5 worm cellular contexts compared by ENCODE assay signal in the genomic region with DNA sequence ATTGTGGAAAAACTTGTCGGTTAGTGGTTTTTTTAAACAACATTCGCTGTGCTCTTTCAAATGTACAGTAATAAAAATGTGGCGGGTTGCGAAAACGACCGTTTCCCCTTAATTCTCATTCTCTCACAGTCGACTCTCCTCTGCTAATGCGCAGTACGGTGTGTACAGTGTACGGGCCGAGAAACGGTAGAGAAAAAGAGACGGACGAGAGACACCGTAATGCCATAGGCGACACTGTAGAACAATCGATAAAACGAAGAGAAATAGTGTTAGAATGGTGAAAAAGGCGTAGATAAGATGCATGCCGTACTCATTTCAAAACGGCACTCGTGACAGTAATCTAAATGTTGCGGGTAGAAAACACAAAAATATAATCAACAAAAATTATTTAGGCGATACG.
TF ChIP-seq lines count a peak whose summit lies in the region.

No protein-coding gene starts in this region.

TF ChIP-seq in whole organism, L1 larva, 84 proteins besides CTCF, POLR2A, EP300 and RAD21 (continued from another document):
- no peak for TF ChIP-seq C16A3.4 (tag; optimal IDR thresholded peaks at IDR 0.05; lab: Kevin White, UChicago)
- TF ChIP-seq mef-2 (tag; optimal IDR thresholded peaks at IDR 0.05; lab: Kevin White, UChicago): no peak
- peak in 2 of 6 experiments; percentile 39 to 63 for TF ChIP-seq elt-3 (tag; optimal IDR thresholded peaks at IDR 0.05; lab: Kevin White, UChicago)
- no peak for TF ChIP-seq pax-3 (tag; optimal IDR thresholded peaks at IDR 0.05; lab: Kevin White, UChicago)
- TF ChIP-seq ceh-90 (tag; optimal IDR thresholded peaks at IDR 0.05; lab: Kevin White, UChicago): no peak
- TF ChIP-seq sptf-1 (tag; optimal IDR thresholded peaks at IDR 0.05; lab: Kevin White, UChicago): no peak
- peak; percentile 30 for TF ChIP-seq mep-1 (tag; optimal IDR thresholded peaks at IDR 0.05; lab: Kevin White, UChicago)
- peak; percentile 19 for TF ChIP-seq snu-23 (GFP tag; optimal IDR thresholded peaks at IDR 0.05; lab: Kevin White, UChicago)
- no peak for TF ChIP-seq sup-37 (GFP tag; optimal IDR thresholded peaks at IDR 0.05; lab: Kevin White, UChicago)
- no peak for TF ChIP-seq ztf-11 (tag; optimal IDR thresholded peaks at IDR 0.05; lab: Kevin White, UChicago)
- peak; percentile 29 for TF ChIP-seq nhr-71 (tag; optimal IDR thresholded peaks at IDR 0.05; lab: Kevin White, UChicago)
- peak; percentile 73 for TF ChIP-seq elt-2 (tag; optimal IDR thresholded peaks at IDR 0.05; lab: Kevin White, UChicago)
- TF ChIP-seq lin-35 (GFP tag; optimal IDR thresholded peaks at IDR 0.05; lab: Kevin White, UChicago): peak in 1 of 2 experiments; percentile 77
- TF ChIP-seq pqm-1 (tag; optimal IDR thresholded peaks at IDR 0.05; lab: Kevin White, UChicago): no peak
- TF ChIP-seq nhr-85 (tag; lab: Kevin White, UChicago): peak; percentile 44
- TF ChIP-seq ceh-82 (tag; optimal IDR thresholded peaks at IDR 0.05; lab: Kevin White, UChicago): no peak
- TF ChIP-seq efl-1 (optimal IDR thresholded peaks at IDR 0.05; lab: Kevin White, UChicago): no peak
- TF ChIP-seq efl-1 (GFP tag; optimal IDR thresholded peaks at IDR 0.05 in 1 of 2; lab: Kevin White, UChicago): peak in 1 of 2 experiments; percentile 93

TF ChIP-seq in whole organism, L2 larva, 48 proteins besides CTCF, POLR2A, EP300 and RAD21 (continued from another document):
- TF ChIP-seq lin-11 (tag; optimal IDR thresholded peaks at IDR 0.05; lab: Kevin White, UChicago) (no peak), sma-9 (GFP tag; optimal IDR thresholded peaks at IDR 0.05; lab: Kevin White, UChicago) (peak; percentile 36), sma-9 (tag; optimal IDR thresholded peaks at IDR 0.05; lab: Kevin White, UChicago) (no peak), alr-1 (tag; optimal IDR thresholded peaks at IDR 0.05; lab: Kevin White, UChicago) (no peak), mdl-1 (tag; optimal IDR thresholded peaks at IDR 0.05; lab: Kevin White, UChicago) (no peak), nhr-11 (tag; optimal IDR thresholded peaks at IDR 0.05; lab: Kevin White, UChicago) (no peak), gmeb-1 (tag; optimal IDR thresholded peaks at IDR 0.05; lab: Kevin White, UChicago) (peak; percentile 26), crh-2 (tag; optimal IDR thresholded peaks at IDR 0.05; lab: Kevin White, UChicago) (peak; percentile 33), peb-1 (tag; optimal IDR thresholded peaks at IDR 0.05; lab: Kevin White, UChicago) (no peak), nhr-237 (tag; optimal IDR thresholded peaks at IDR 0.05; lab: Kevin White, UChicago) (no peak), ztf-1 (GFP tag; conservative IDR thresholded peaks at IDR 0.05; lab: Robert Waterston, UW) (no peak), unc-55 (GFP tag; optimal IDR thresholded peaks at IDR 0.05; lab: Kevin White, UChicago) (no peak), nhr-77 (tag; optimal IDR thresholded peaks at IDR 0.05; lab: Kevin White, UChicago) (no peak), lin-13 (GFP tag; optimal IDR thresholded peaks at IDR 0.05; lab: Kevin White, UChicago) (no peak), unc-62 (GFP tag; optimal IDR thresholded peaks at IDR 0.05; lab: Kevin White, UChicago) (no peak), zag-1 (tag; optimal IDR thresholded peaks at IDR 0.05; lab: Kevin White, UChicago) (no peak), blmp-1 (tag; optimal IDR thresholded peaks at IDR 0.05; lab: Kevin White, UChicago; ENCODE audit: insufficient read depth) (no peak), nhr-10 (tag; optimal IDR thresholded peaks at IDR 0.05; lab: Kevin White, UChicago) (no peak), dmd-4 (tag; optimal IDR thresholded peaks at IDR 0.05; lab: Kevin White, UChicago) (no peak), nhr-25 (tag; optimal IDR thresholded peaks at IDR 0.05; lab: Kevin White, UChicago) (peak; percentile 33), nhr-23 (tag; optimal IDR thresholded peaks at IDR 0.05; lab: Kevin White, UChicago) (no peak), ZK546.5 (tag; optimal IDR thresholded peaks at IDR 0.05; lab: Kevin White, UChicago) (no peak), fos-1 (tag; optimal IDR thresholded peaks at IDR 0.05; lab: Kevin White, UChicago) (peak; percentile 39), F13H6.1 (tag; optimal IDR thresholded peaks at IDR 0.05; lab: Kevin White, UChicago) (peak; percentile 22), elt-3 (tag; optimal IDR thresholded peaks at IDR 0.05; lab: Kevin White, UChicago) (no peak), elt-1 (tag; optimal IDR thresholded peaks at IDR 0.05; lab: Kevin White, UChicago) (no peak), aly-2 (tag; optimal IDR thresholded peaks at IDR 0.05; lab: Kevin White, UChicago) (no peak), R02D3.7 (tag; optimal IDR thresholded peaks at IDR 0.05; lab: Kevin White, UChicago) (no peak)

TF ChIP-seq in whole organism, L3 larva, 47 proteins besides CTCF, POLR2A, EP300 and RAD21 (continued from another document):
- TF ChIP-seq elt-1 (tag; optimal IDR thresholded peaks at IDR 0.05; lab: Kevin White, UChicago) (no peak), nhr-43 (tag; optimal IDR thresholded peaks at IDR 0.05; lab: Kevin White, UChicago; ENCODE audit: poor library complexity, severe bottlenecking) (no peak), nhr-76 (tag; optimal IDR thresholded peaks at IDR 0.05; lab: Kevin White, UChicago) (no peak), ztf-4 (tag; optimal IDR thresholded peaks at IDR 0.05; lab: Kevin White, UChicago) (no peak), aly-2 (tag; optimal IDR thresholded peaks at IDR 0.05; lab: Kevin White, UChicago) (no peak), hmg-11 (tag; optimal IDR thresholded peaks at IDR 0.05; lab: Kevin White, UChicago) (peak; percentile 7), mdl-1 (tag; optimal IDR thresholded peaks at IDR 0.05; lab: Kevin White, UChicago) (no peak), elt-2 (tag; optimal IDR thresholded peaks at IDR 0.05; lab: Kevin White, UChicago) (peak; percentile 75), nhr-25 (tag; optimal IDR thresholded peaks at IDR 0.05; lab: Kevin White, UChicago) (peak; percentile 51), nhr-28 (tag; optimal IDR thresholded peaks at IDR 0.05; lab: Kevin White, UChicago) (no peak), fkh-2 (tag; optimal IDR thresholded peaks at IDR 0.05; lab: Kevin White, UChicago) (no peak), mml-1 (tag; optimal IDR thresholded peaks at IDR 0.05; lab: Kevin White, UChicago) (no peak), snpc-4 (tag; optimal IDR thresholded peaks at IDR 0.05; lab: Kevin White, UChicago) (no peak), nhr-77 (tag; optimal IDR thresholded peaks at IDR 0.05; lab: Kevin White, UChicago) (no peak), ztf-11 (tag; optimal IDR thresholded peaks at IDR 0.05; lab: Kevin White, UChicago) (no peak), daf-12 (tag; optimal IDR thresholded peaks at IDR 0.05; lab: Kevin White, UChicago) (no peak), ceh-28 (tag; optimal IDR thresholded peaks at IDR 0.05; lab: Kevin White, UChicago) (peak; percentile 64), nhr-237 (tag; optimal IDR thresholded peaks at IDR 0.05; lab: Kevin White, UChicago) (no peak), R02D3.7 (tag; optimal IDR thresholded peaks at IDR 0.05; lab: Kevin White, UChicago) (no peak), nfya-1 (tag; optimal IDR thresholded peaks at IDR 0.05; lab: Kevin White, UChicago; ENCODE audit: insufficient read depth) (peak; percentile 64), elt-3 (tag; optimal IDR thresholded peaks at IDR 0.05; lab: Kevin White, UChicago) (no peak), unc-62 (GFP tag; optimal IDR thresholded peaks at IDR 0.05; lab: Kevin White, UChicago) (no peak), eor-1 (tag; optimal IDR thresholded peaks at IDR 0.05; lab: Kevin White, UChicago) (no peak), lin-39 (tag; optimal IDR thresholded peaks at IDR 0.05; lab: Kevin White, UChicago) (no peak), pha-4 (tag; optimal IDR thresholded peaks at IDR 0.05; lab: Kevin White, UChicago) (peak; percentile 66), ceh-9 (tag; optimal IDR thresholded peaks at IDR 0.05; lab: Kevin White, UChicago) (no peak), lsy-12 (tag; optimal IDR thresholded peaks at IDR 0.05; lab: Kevin White, UChicago) (no peak)

TF ChIP-seq in whole organism, L4 larva, 104 proteins besides CTCF, POLR2A, EP300 and RAD21 (continued from another document):
- no peak for TF ChIP-seq pha-4 (GFP tag; IDR thresholded peaks at IDR 0.05; lab: Robert Waterston, UW)
- TF ChIP-seq pha-4 (tag; optimal IDR thresholded peaks at IDR 0.05; lab: Kevin White, UChicago): no peak
- peak; percentile 60 for TF ChIP-seq dmd-6 (GFP tag; IDR thresholded peaks at IDR 0.05; lab: Robert Waterston, UW)
- TF ChIP-seq F26F4.8 (GFP tag; conservative IDR thresholded peaks at IDR 0.05; lab: Robert Waterston, UW): no peak
- TF ChIP-seq hlh-30 (tag; optimal IDR thresholded peaks at IDR 0.05; lab: Kevin White, UChicago; ENCODE audit: insufficient read depth): peak; percentile 81
- TF ChIP-seq pqm-1 (tag; optimal IDR thresholded peaks at IDR 0.05; lab: Kevin White, UChicago): peak; percentile 60
- no peak for TF ChIP-seq cey-2 (tag; optimal IDR thresholded peaks at IDR 0.05; lab: Kevin White, UChicago; ENCODE audit: borderline replicate concordance, insufficient read depth)
- TF ChIP-seq dve-1 (tag; optimal IDR thresholded peaks at IDR 0.05; lab: Kevin White, UChicago; ENCODE audit: insufficient read depth): peak; percentile 73
- TF ChIP-seq mep-1 (tag; optimal IDR thresholded peaks at IDR 0.05; lab: Kevin White, UChicago): peak; percentile 58
- no peak for TF ChIP-seq ZK546.5 (tag; optimal IDR thresholded peaks at IDR 0.05; lab: Kevin White, UChicago)
- TF ChIP-seq tra-1 (GFP tag; IDR thresholded peaks at IDR 0.05; lab: Robert Waterston, UW): 0 out of 2 replicates have a peak, but pooled peaks have one; percentile 32
- TF ChIP-seq T26A8.4 (GFP tag; IDR thresholded peaks at IDR 0.05; lab: Robert Waterston, UW): 0 out of 2 replicates have a peak, but pooled peaks have one; percentile 26
- TF ChIP-seq mdt-29 (GFP tag; IDR thresholded peaks at IDR 0.05; lab: Robert Waterston, UW): no peak
- TF ChIP-seq duxl-1 (tag; optimal IDR thresholded peaks at IDR 0.05; lab: Kevin White, UChicago; ENCODE audit: poor library complexity): peak; percentile 29
- no peak for TF ChIP-seq nhr-6 (tag; optimal IDR thresholded peaks at IDR 0.05; lab: Kevin White, UChicago)
- TF ChIP-seq mdl-1 (tag; optimal IDR thresholded peaks at IDR 0.05; lab: Kevin White, UChicago): peak in 1 of 2 experiments; percentile 15
- peak; percentile 51 for TF ChIP-seq nhr-28 (tag; optimal IDR thresholded peaks at IDR 0.05; lab: Kevin White, UChicago)
- 0 out of 2 replicates have a peak, but pooled peaks have one; percentile 62 for TF ChIP-seq php-3 (GFP tag; IDR thresholded peaks at IDR 0.05; lab: Robert Waterston, UW)

TF ChIP-seq in whole organism, young adult, 124 proteins besides CTCF, POLR2A, EP300 and RAD21 (continued from another document):
- TF ChIP-seq unc-62 (GFP tag; optimal IDR thresholded peaks at IDR 0.05; lab: Kevin White, UChicago): peak; percentile 3
- no peak for TF ChIP-seq ztf-22 (GFP tag; optimal IDR thresholded peaks at IDR 0.05; lab: Kevin White, UChicago)
- no peak for TF ChIP-seq ztf-3 (GFP tag; optimal IDR thresholded peaks at IDR 0.05; lab: Kevin White, UChicago)
